2 worm cellular contexts compared by ENCODE assay signal in genomic region chrIII:4603837-4604236, ce11.
TF ChIP-seq lines count a peak whose summit lies in the region.

No protein-coding gene starts in this region.

TF ChIP-seq in whole organism, L1 larva, 84 proteins besides CTCF, POLR2A, EP300 and RAD21:
- TF ChIP-seq rnt-1 (tag; optimal IDR thresholded peaks at IDR 0.05; lab: Kevin White, UChicago) (peak; percentile 21), swsn-7 (tag; optimal IDR thresholded peaks at IDR 0.05; lab: Kevin White, UChicago) (no peak)
TF ChIP-seq in whole organism, L1 larva: peak in this region for 1.

TF ChIP-seq in whole organism, L3 larva, 47 proteins besides CTCF, POLR2A, EP300 and RAD21:
- TF ChIP-seq ceh-16 (tag; optimal IDR thresholded peaks at IDR 0.05; lab: Kevin White, UChicago), result no peak
- TF ChIP-seq lin-15B (tag; optimal IDR thresholded peaks at IDR 0.05; lab: Kevin White, UChicago), result no peak
- TF ChIP-seq ztf-11 (tag; optimal IDR thresholded peaks at IDR 0.05; lab: Kevin White, UChicago), result no peak
- no peak for TF ChIP-seq egl-27 (tag; optimal IDR thresholded peaks at IDR 0.05; lab: Kevin White, UChicago)
- TF ChIP-seq nhr-11 (tag; optimal IDR thresholded peaks at IDR 0.05; lab: Kevin White, UChicago), result no peak
- TF ChIP-seq egl-5 (tag; optimal IDR thresholded peaks at IDR 0.05; lab: Kevin White, UChicago), result peak; percentile 93
- no peak for TF ChIP-seq lin-39 (tag; optimal IDR thresholded peaks at IDR 0.05; lab: Kevin White, UChicago)
- TF ChIP-seq unc-39 (tag; optimal IDR thresholded peaks at IDR 0.05; lab: Kevin White, UChicago), result no peak
